Fruit fly (Drosophila melanogaster) whole organism, pupa: ENCODE results near the gene CG32170.

ENCODE experiments used
- CG10348 ChIP-seq: fragments of 200-800 bp; sonication (Bioruptor generic); IDR thresholded peaks from 2 replicates; pipeline ENCODE4 v1.3.6; 2022; ENCODE audit warnings: missing biosample characterization, missing genetic modification characterization
- CG14655 ChIP-seq: fragments of 200-800 bp; sonication (Bioruptor generic); optimal IDR thresholded peaks from 3 replicates; lab custom pipeline; 2017; ENCODE audit warnings: mild to moderate bottlenecking, missing biosample characterization, missing genetic modification reagents, missing genetic modification characterization
- CG15710 ChIP-seq: fragments of 200-800 bp; sonication (Bioruptor generic); optimal IDR thresholded peaks from 2 replicates; lab custom pipeline; 2018; ENCODE audit warnings: missing biosample characterization, mild to moderate bottlenecking, missing genetic modification characterization, moderate library complexity
- CG17806 ChIP-seq: fragments of 200-800 bp; sonication (Bioruptor generic); optimal IDR thresholded peaks from 2 replicates; lab custom pipeline; 2018; ENCODE audit warnings: missing biosample characterization, mild to moderate bottlenecking, missing genetic modification characterization, moderate library complexity
- CG32121 ChIP-seq: fragments of 200-800 bp; sonication (Bioruptor generic); IDR thresholded peaks from 2 replicates; pipeline ENCODE4 v1.3.6; 2022; ENCODE audit warnings: missing biosample characterization, missing genetic modification characterization
- CG34367 ChIP-seq: fragments of 200-800 bp; sonication (Bioruptor generic); optimal IDR thresholded peaks from 2 replicates; lab custom pipeline; 2018; ENCODE audit warnings: missing biosample characterization, mild to moderate bottlenecking, missing genetic modification characterization
- CG8159 ChIP-seq: fragments of 200-800 bp; sonication (Bioruptor generic); optimal IDR thresholded peaks from 3 replicates; lab custom pipeline; 2018; ENCODE audit warnings: missing biosample characterization, mild to moderate bottlenecking, missing genetic modification characterization, moderate library complexity
- CG8301 ChIP-seq: fragments of 200-800 bp; sonication (Bioruptor generic); optimal IDR thresholded peaks from 2 replicates; lab custom pipeline; 2018; ENCODE audit warnings: missing biosample characterization, mild to moderate bottlenecking, missing genetic modification characterization
- EcR ChIP-seq: fragments of 200-800 bp; sonication (Bioruptor generic); optimal IDR thresholded peaks from 3 replicates; lab custom pipeline; 2019; ENCODE audit warnings: missing biosample characterization, missing genetic modification characterization, mild to moderate bottlenecking, moderate library complexity, missing genetic modification reagents
- Pif1A ChIP-seq: fragments of 200-800 bp; sonication (Bioruptor generic); optimal IDR thresholded peaks from 3 replicates; lab custom pipeline; 2016; ENCODE audit warnings: missing biosample characterization, missing genetic modification characterization
- Snoo ChIP-seq: fragments of 200-800 bp; sonication (Bioruptor generic); optimal IDR thresholded peaks from 3 replicates; lab custom pipeline; 2017; ENCODE audit warnings: missing biosample characterization, mild to moderate bottlenecking, missing genetic modification characterization, inconsistent platforms
- fd96Ca ChIP-seq: fragments of 200-800 bp; sonication (Bioruptor generic); IDR thresholded peaks from 3 replicates; pipeline ENCODE4 v1.3.6; 2022; ENCODE audit warnings: missing biosample characterization, missing genetic modification characterization
- rn ChIP-seq: fragments of 200-800 bp; sonication (Bioruptor generic); IDR thresholded peaks from 2 replicates; pipeline ENCODE4 v1.3.6; 2022; ENCODE audit warnings: missing biosample characterization, missing genetic modification characterization

dm6 chr3L:16853533-16854386 is 23.3 kb upstream of the CG32170 start, which contains the start of gene sina:
- TF ChIP-seq CG8159 (tag; lab: Kevin White, UChicago) (no peak), CG17806 (tag; lab: Kevin White, UChicago) (no peak), CG32121 (GFP tag; lab: Robert Waterston, UW) (0 out of 2 replicates have a peak, but pooled peaks have one; percentile 8), Snoo (tag; lab: Kevin White, UChicago) (no peak), CG10348 (GFP tag; lab: Robert Waterston, UW) (no peak), CG8301 (tag; lab: Kevin White, UChicago) (no peak), Pif1A (no peak), CG34367 (tag; lab: Kevin White, UChicago) (no peak), fd96Ca (GFP tag; lab: Robert Waterston, UW) (peak; percentile 31; the same call in 1 of the 3 replicates), EcR (no peak), rn (GFP tag; lab: Robert Waterston, UW) (no peak), CG14655 (GFP tag; lab: Kevin White, UChicago) (no peak), CG15710 (tag; lab: Kevin White, UChicago) (no peak)
